Worm (Caenorhabditis elegans) whole organism, young adult: Measurements from ENCODE around the gene ZK353.2.
A peak's percentile ranks its signal among the peaks of the same experiment; 100 is the strongest.

Experiments
- B0336.3 ChIP-seq: fragments of 200-800 bp; sonication (Bioruptor generic); IDR thresholded peaks from 2 replicates; pipeline ENCODE4 v1.3.6; 2022; ENCODE audit warnings: missing genetic modification characterization, missing compliant biosample characterization
- F10E7.11 ChIP-seq: sonication (generic microtip); optimal IDR thresholded peaks from 2 replicates; lab custom pipeline; 2017; ENCODE audit warnings: mild to moderate bottlenecking, missing genetic modification characterization, moderate library complexity, missing compliant biosample characterization
- F33H1.4 ChIP-seq: fragments of 200-800 bp; sonication (Bioruptor generic); IDR thresholded peaks from 2 replicates; pipeline ENCODE4 v1.3.6; 2022; ENCODE audit warnings: missing genetic modification reagents, missing genetic modification characterization, missing compliant biosample characterization
- F57A8.1 ChIP-seq: fragments of 200-800 bp; sonication (Bioruptor generic); optimal IDR thresholded peaks from 2 replicates; lab custom pipeline; 2018; ENCODE audit warnings: mild to moderate bottlenecking, missing genetic modification characterization, moderate library complexity, missing compliant biosample characterization
- F57C9.4 ChIP-seq: sonication (generic microtip); optimal IDR thresholded peaks from 2 replicates; lab custom pipeline; 2017; ENCODE audit warnings: mild to moderate bottlenecking, missing genetic modification characterization, missing compliant biosample characterization
- Y53G8AR.9 ChIP-seq: fragments of 200-800 bp; sonication (Bioruptor generic); conservative IDR thresholded peaks from 2 replicates; pipeline ENCODE4 v1.3.6; 2022; ENCODE audit warnings: missing genetic modification reagents, missing genetic modification characterization, missing compliant biosample characterization
- Y56A3A.18 ChIP-seq: fragments of 200-800 bp; sonication (Bioruptor generic); IDR thresholded peaks from 2 replicates; pipeline ENCODE4 v1.3.6; 2022; ENCODE audit warnings: missing genetic modification reagents, missing genetic modification characterization, missing compliant biosample characterization
- ZK185.1 ChIP-seq: sonication (generic microtip); optimal IDR thresholded peaks from 2 replicates; lab custom pipeline; 2016; ENCODE audit warnings: mild to moderate bottlenecking, missing genetic modification characterization, missing compliant biosample characterization; ENCODE audit not compliant: poor library complexity, severe bottlenecking
- attf-5 ChIP-seq: fragments of 200-800 bp; sonication (Bioruptor generic); optimal IDR thresholded peaks from 2 replicates; lab custom pipeline; 2018; ENCODE audit warnings: mild to moderate bottlenecking, missing genetic modification characterization, missing compliant biosample characterization
- cebp-1 ChIP-seq, 2 experiments: fragments of 200-800 bp in 1 of 2; sonication (Bioruptor generic) in 1 of 2; sonication (generic microtip) in 1 of 2; IDR thresholded peaks in 1 of 2; optimal IDR thresholded peaks in 1 of 2; 2 replicates each; pipeline versions ENCODE4 v1.3.6 to Lab custom; 2017 to 2022; ENCODE audit warnings: missing compliant biosample characterization in 2 of 2, missing genetic modification characterization in 2 of 2, mild to moderate bottlenecking in 1 of 2, missing genetic modification reagents in 1 of 2, moderate library complexity in 1 of 2
- cebp-2 ChIP-seq: fragments of 200-800 bp; sonication (Bioruptor generic); IDR thresholded peaks from 2 replicates; pipeline ENCODE4 v1.3.6; 2022; ENCODE audit warnings: missing genetic modification characterization, missing compliant biosample characterization
- ceh-100 ChIP-seq: fragments of 200-800 bp; sonication (Bioruptor generic); IDR thresholded peaks from 2 replicates; pipeline ENCODE4 v1.3.6; 2022; ENCODE audit warnings: missing genetic modification reagents, missing genetic modification characterization, missing compliant biosample characterization
- ceh-91 ChIP-seq: fragments of 200-800 bp; sonication (Bioruptor generic); IDR thresholded peaks from 2 replicates; pipeline ENCODE4 v1.3.6; 2022; ENCODE audit warnings: missing genetic modification reagents, missing genetic modification characterization, missing compliant biosample characterization
- dox-1 ChIP-seq: fragments of 200-800 bp; sonication (Bioruptor generic); IDR thresholded peaks from 2 replicates; pipeline ENCODE4 v1.3.6; 2022; ENCODE audit warnings: missing genetic modification reagents, missing genetic modification characterization, missing compliant biosample characterization
- dpl-1 ChIP-seq: fragments of 150-350 bp; optimal IDR thresholded peaks from 2 replicates; lab custom pipeline; 2014; ENCODE audit warnings: missing biosample characterization, missing genetic modification reagents, missing genetic modification characterization
- efl-1 ChIP-seq: fragments of 150-350 bp; optimal IDR thresholded peaks from 2 replicates; lab custom pipeline; 2014; ENCODE audit warnings: missing biosample characterization, missing genetic modification reagents, missing genetic modification characterization
- egrh-3 ChIP-seq: fragments of 200-800 bp; sonication (Bioruptor generic); IDR thresholded peaks from 2 replicates; pipeline ENCODE4 v1.3.6; 2022; ENCODE audit warnings: missing genetic modification reagents, missing genetic modification characterization, missing compliant biosample characterization
- ets-4 ChIP-seq: fragments of 200-800 bp; sonication (Bioruptor generic); optimal IDR thresholded peaks from 2 replicates; lab custom pipeline; 2018; ENCODE audit warnings: mild to moderate bottlenecking, missing genetic modification characterization, missing compliant biosample characterization
- him-1 ChIP-seq: sonication (generic microtip); optimal IDR thresholded peaks from 2 replicates; lab custom pipeline; 2016; ENCODE audit warnings: missing genotype, missing genetic modification reagents, missing genetic modification characterization, missing compliant biosample characterization
- hlh-12 ChIP-seq: sonication (generic microtip); optimal IDR thresholded peaks from 2 replicates; lab custom pipeline; 2016; ENCODE audit warnings: missing genetic modification characterization, missing compliant biosample characterization
- hrde-1 ChIP-seq: sonication (generic microtip); optimal IDR thresholded peaks from 2 replicates; lab custom pipeline; 2016; ENCODE audit warnings: missing genetic modification characterization, mild to moderate bottlenecking, missing compliant biosample characterization, moderate library complexity, missing genotype, missing genetic modification reagents, borderline replicate concordance
- lag-1 ChIP-seq: fragments of 200-800 bp; sonication (Bioruptor generic); IDR thresholded peaks from 2 replicates; pipeline ENCODE4 v1.3.6; 2022; ENCODE audit warnings: missing genetic modification reagents, missing genetic modification characterization, missing compliant biosample characterization
- lin-35 ChIP-seq, 3 experiments: fragments of 150-350 bp in 2 of 3; sonication (generic microtip) in 1 of 3; optimal IDR thresholded peaks; 2 replicates each; lab custom pipeline; 2014 to 2018; ENCODE audit warnings: missing biosample characterization in 3 of 3, missing genetic modification characterization in 3 of 3, missing genetic modification reagents in 3 of 3
- lsy-27 ChIP-seq: sonication (generic microtip); optimal IDR thresholded peaks from 2 replicates; lab custom pipeline; 2017; ENCODE audit warnings: missing genetic modification characterization, mild to moderate bottlenecking, missing compliant biosample characterization, antibody characterized with exemption, missing genotype, borderline replicate concordance; ENCODE audit not compliant: insufficient read depth
- madf-6 ChIP-seq: fragments of 200-800 bp; sonication (Bioruptor generic); IDR thresholded peaks from 2 replicates; pipeline ENCODE4 v1.3.6; 2022; ENCODE audit warnings: missing genetic modification reagents, missing genetic modification characterization, missing compliant biosample characterization
- nfyb-1 ChIP-seq: fragments of 200-800 bp; sonication (Bioruptor generic); IDR thresholded peaks from 2 replicates; pipeline ENCODE4 v1.3.6; 2022; ENCODE audit warnings: missing genetic modification reagents, missing genetic modification characterization, missing compliant biosample characterization
- nhr-179 ChIP-seq: sonication (generic microtip); optimal IDR thresholded peaks from 2 replicates; lab custom pipeline; 2016; ENCODE audit warnings: mild to moderate bottlenecking, missing genetic modification characterization, missing compliant biosample characterization
- nhr-80 ChIP-seq: sonication (generic microtip); optimal IDR thresholded peaks from 2 replicates; lab custom pipeline; 2016; ENCODE audit warnings: missing genetic modification characterization, missing compliant biosample characterization
- tbx-9 ChIP-seq: sonication (generic microtip); optimal IDR thresholded peaks from 2 replicates; lab custom pipeline; 2016; ENCODE audit warnings: borderline replicate concordance, missing genetic modification characterization, inconsistent platforms, missing compliant biosample characterization
- unc-130 ChIP-seq: sonication (generic microtip); optimal IDR thresholded peaks from 2 replicates; lab custom pipeline; 2016; ENCODE audit warnings: missing genetic modification reagents, missing genetic modification characterization, missing compliant biosample characterization
- xnd-1 ChIP-seq: sonication (generic microtip); optimal IDR thresholded peaks from 2 replicates; lab custom pipeline; 2016; ENCODE audit warnings: missing genotype, missing genetic modification reagents, missing genetic modification characterization, missing compliant biosample characterization
- zfh-2 ChIP-seq: fragments of 200-800 bp; sonication (Bioruptor generic); conservative IDR thresholded peaks from 2 replicates; pipeline ENCODE4 v1.3.6; 2022; ENCODE audit warnings: missing genetic modification reagents, missing genetic modification characterization, missing compliant biosample characterization
- ztf-26 ChIP-seq: sonication (generic microtip); optimal IDR thresholded peaks from 2 replicates; lab custom pipeline; 2017; ENCODE audit warnings: missing genetic modification characterization, missing compliant biosample characterization
- ztf-3 ChIP-seq: fragments of 200-800 bp; sonication (Bioruptor generic); optimal IDR thresholded peaks from 2 replicates; lab custom pipeline; 2018; ENCODE audit warnings: mild to moderate bottlenecking, missing genetic modification characterization, missing compliant biosample characterization

The ZK353.2 gene

ce11 chrIII:8395685-8396084 lies 2.8 kb upstream of the ZK353.2 start, which contains the start of gene ZK353.3:
Gene ZK353.3, plus strand, starts transcription at chrIII:8395985.
- TF ChIP-seq attf-5 (no peak), lin-35 (GFP tag; optimal IDR thresholded peaks at IDR 0.05; lab: Kevin White, UChicago) (no peak), F10E7.11 (tag; lab: Kevin White, UChicago) (no peak), nhr-179 (tag; lab: Kevin White, UChicago) (no peak), ceh-91 (GFP tag; lab: Robert Waterston, UW) (no peak), efl-1 (GFP tag; lab: Kevin White, UChicago) (no peak), B0336.3 (GFP tag; lab: Robert Waterston, UW) (no peak), F57A8.1 (GFP tag; lab: Kevin White, UChicago) (no peak), F33H1.4 (GFP tag; lab: Robert Waterston, UW) (no peak), unc-130 (GFP tag; lab: Kevin White, UChicago) (no peak), ztf-3 (GFP tag; lab: Kevin White, UChicago) (no peak), xnd-1 (tag; lab: Kevin White, UChicago) (no peak), dpl-1 (no peak), lag-1 (GFP tag; lab: Robert Waterston, UW) (no peak), egrh-3 (GFP tag; lab: Robert Waterston, UW) (no peak), hrde-1 (tag; lab: Kevin White, UChicago) (no peak), zfh-2 (GFP tag; lab: Robert Waterston, UW) (no peak), hlh-12 (tag; lab: Kevin White, UChicago) (no peak), F57C9.4 (tag; lab: Kevin White, UChicago) (no peak)

- TF ChIP-seq dox-1: peak; percentile 44; the same call in 1 of the 2 replicates
- TF ChIP-seq tbx-9: no peak
- no peak for TF ChIP-seq cebp-2 (GFP tag; lab: Robert Waterston, UW)
- no peak for TF ChIP-seq Y53G8AR.9 (GFP tag; lab: Robert Waterston, UW)
- TF ChIP-seq cebp-1 (GFP tag; IDR thresholded peaks at IDR 0.05; lab: Robert Waterston, UW): 0 out of 2 replicates have a peak, but pooled peaks have one; percentile 35
- no peak for TF ChIP-seq cebp-1 (tag; optimal IDR thresholded peaks at IDR 0.05; lab: Kevin White, UChicago)
- no peak for TF ChIP-seq ceh-100 (GFP tag; lab: Robert Waterston, UW)
- TF ChIP-seq ZK185.1: no peak
- TF ChIP-seq Y56A3A.18 (GFP tag; lab: Robert Waterston, UW): no peak
- peak; percentile 66 for TF ChIP-seq ets-4 (GFP tag; lab: Kevin White, UChicago)
- peak; percentile 97 for TF ChIP-seq nhr-80 (tag; lab: Kevin White, UChicago)
- TF ChIP-seq nfyb-1 (GFP tag; lab: Robert Waterston, UW): 0 out of 2 replicates have a peak, but pooled peaks have one; percentile 42
- no peak for TF ChIP-seq egrh-3 (GFP tag; lab: Robert Waterston, UW)
Measured at ce11 chrIII:8400478-8400877, 2.0 kb downstream of the ZK353.2 start.

- peak; percentile 48 for TF ChIP-seq nhr-80 (tag; lab: Kevin White, UChicago)
- TF ChIP-seq lag-1 (GFP tag; lab: Robert Waterston, UW): no peak
- no peak for TF ChIP-seq cebp-1 (GFP tag; IDR thresholded peaks at IDR 0.05; lab: Robert Waterston, UW)
- TF ChIP-seq cebp-1 (tag; optimal IDR thresholded peaks at IDR 0.05; lab: Kevin White, UChicago): peak; percentile 28
Measured at ce11 chrIII:8401887-8402286, 3.4 kb downstream of the ZK353.2 start, which contains the start of gene lap-1. Gene lap-1, minus strand, starts transcription at chrIII:8401928.

ce11 chrIII:8402633-8403032 lies 4.1 kb downstream of the ZK353.2 start:
- TF ChIP-seq lsy-27 (tag; lab: Kevin White, UChicago): no peak
- no peak for TF ChIP-seq ztf-26 (tag; lab: Kevin White, UChicago)
- TF ChIP-seq him-1: no peak
- TF ChIP-seq madf-6 (GFP tag; lab: Robert Waterston, UW): no peak
